Worm (Caenorhabditis elegans) whole organism, L4 larva: Measurements from ENCODE around the gene arrd-16.

Experiments
- F10B5.3 ChIP-seq: sonication (generic microtip); optimal IDR thresholded peaks from 2 replicates; lab custom pipeline; 2016; ENCODE audit warnings: mild to moderate bottlenecking, missing genetic modification characterization, missing compliant biosample characterization
- F37D6.2 ChIP-seq: sonication (generic microtip); optimal IDR thresholded peaks from 2 replicates; lab custom pipeline; 2016; ENCODE audit warnings: mild to moderate bottlenecking, missing genetic modification characterization, missing compliant biosample characterization
- F49E8.2 ChIP-seq: sonication (generic microtip); optimal IDR thresholded peaks from 2 replicates; lab custom pipeline; 2016; ENCODE audit warnings: missing compliant biosample characterization, mild to moderate bottlenecking, missing genetic modification characterization, borderline replicate concordance
- T20F7.1 ChIP-seq: fragments of 200-800 bp; sonication (Bioruptor generic); optimal IDR thresholded peaks from 2 replicates; lab custom pipeline; 2018; ENCODE audit warnings: mild to moderate bottlenecking, missing genetic modification characterization, missing compliant biosample characterization
- Y48G9A.11 ChIP-seq: fragments of 200-800 bp; sonication (Bioruptor generic); IDR thresholded peaks from 2 replicates; pipeline ENCODE4 v1.3.6; 2022; ENCODE audit warnings: missing genetic modification reagents, missing genetic modification characterization, missing compliant biosample characterization
- Y75B8A.6 ChIP-seq: fragments of 200-800 bp; sonication (Bioruptor generic); IDR thresholded peaks from 2 replicates; pipeline ENCODE4 v1.3.6; 2022; ENCODE audit warnings: missing genetic modification reagents, missing genetic modification characterization, missing compliant biosample characterization
- arid-1 ChIP-seq: fragments of 200-800 bp; sonication (Bioruptor generic); conservative IDR thresholded peaks from 2 replicates; pipeline ENCODE4 v1.3.6; 2022; ENCODE audit warnings: missing genetic modification reagents, missing genetic modification characterization, missing compliant biosample characterization
- ceh-20 ChIP-seq: fragments of 200-800 bp; sonication (Bioruptor generic); IDR thresholded peaks from 2 replicates; pipeline ENCODE4 v1.3.6; 2022; ENCODE audit warnings: missing genetic modification reagents, missing genetic modification characterization, missing compliant biosample characterization
- ceh-28 ChIP-seq: fragments of 150-350 bp; optimal IDR thresholded peaks from 2 replicates; lab custom pipeline; 2014; ENCODE audit warnings: missing biosample characterization, missing genetic modification reagents, missing genetic modification characterization
- ceh-32 ChIP-seq: sonication (generic microtip); optimal IDR thresholded peaks from 2 replicates; lab custom pipeline; 2016; ENCODE audit warnings: mild to moderate bottlenecking, missing genetic modification characterization, missing compliant biosample characterization; ENCODE audit not compliant: poor library complexity
- ces-1 ChIP-seq: fragments of 150-350 bp; sonication (generic microtip); optimal IDR thresholded peaks from 4 replicates; lab custom pipeline; 2014; ENCODE audit warnings: missing biosample characterization, missing genetic modification reagents, missing genetic modification characterization
- dmd-6 ChIP-seq: fragments of 200-800 bp; sonication (Bioruptor generic); IDR thresholded peaks from 2 replicates; pipeline ENCODE4 v1.3.6; 2022; ENCODE audit warnings: missing genetic modification reagents, missing genetic modification characterization, missing compliant biosample characterization
- dpl-1 ChIP-seq: fragments of 150-350 bp; optimal IDR thresholded peaks from 2 replicates; lab custom pipeline; 2014; ENCODE audit warnings: missing biosample characterization, missing genetic modification reagents, missing genetic modification characterization
- duxl-1 ChIP-seq: sonication (generic microtip); optimal IDR thresholded peaks from 2 replicates; lab custom pipeline; 2016; ENCODE audit warnings: mild to moderate bottlenecking, missing genetic modification characterization, moderate library complexity, missing compliant biosample characterization; ENCODE audit not compliant: poor library complexity
- dve-1 ChIP-seq: sonication (generic microtip); optimal IDR thresholded peaks from 2 replicates; lab custom pipeline; 2017; ENCODE audit warnings: antibody characterized with exemption, mild to moderate bottlenecking, missing genetic modification characterization, missing compliant biosample characterization; ENCODE audit not compliant: insufficient read depth
- egl-27 ChIP-seq: sonication (generic microtip); optimal IDR thresholded peaks from 3 replicates; lab custom pipeline; 2017; ENCODE audit warnings: missing biosample characterization, missing genetic modification reagents, missing genetic modification characterization
- egl-43 ChIP-seq: fragments of 200-800 bp; sonication (Bioruptor generic); IDR thresholded peaks from 2 replicates; pipeline ENCODE4 v1.3.6; 2022; ENCODE audit warnings: missing genetic modification reagents, missing genetic modification characterization, missing compliant biosample characterization
- fkh-10 ChIP-seq: fragments of 150-350 bp; optimal IDR thresholded peaks from 2 replicates; lab custom pipeline; 2014; ENCODE audit warnings: missing biosample characterization, missing genetic modification reagents, missing genetic modification characterization
- gei-8 ChIP-seq: fragments of 200-800 bp; sonication (Bioruptor generic); optimal IDR thresholded peaks from 2 replicates; lab custom pipeline; 2018; ENCODE audit warnings: mild to moderate bottlenecking, missing genetic modification characterization, missing compliant biosample characterization
- hlh-11 ChIP-seq: fragments of 200-800 bp; sonication (Bioruptor generic); optimal IDR thresholded peaks from 2 replicates; lab custom pipeline; 2018; ENCODE audit warnings: mild to moderate bottlenecking, missing genetic modification characterization, missing compliant biosample characterization
- hlh-30 ChIP-seq: sonication (generic microtip); optimal IDR thresholded peaks from 2 replicates; lab custom pipeline; 2017; ENCODE audit warnings: antibody characterized with exemption, mild to moderate bottlenecking, missing genetic modification characterization, missing compliant biosample characterization; ENCODE audit not compliant: insufficient read depth
- hmg-1.1 ChIP-seq: fragments of 200-800 bp; sonication (Bioruptor generic); IDR thresholded peaks from 2 replicates; pipeline ENCODE4 v1.3.6; 2022; ENCODE audit warnings: missing genetic modification reagents, missing genetic modification characterization, missing compliant biosample characterization
- jun-1 ChIP-seq: fragments of 150-350 bp; optimal IDR thresholded peaks from 2 replicates; lab custom pipeline; 2014; ENCODE audit warnings: missing biosample characterization, missing genetic modification reagents, missing genetic modification characterization
- lim-7 ChIP-seq: fragments of 200-800 bp; sonication (Bioruptor generic); IDR thresholded peaks from 2 replicates; pipeline ENCODE4 v1.3.6; 2022; ENCODE audit warnings: missing genetic modification characterization, missing compliant biosample characterization
- lin-1 ChIP-seq: fragments of 200-800 bp; sonication (Bioruptor generic); IDR thresholded peaks from 2 replicates; pipeline ENCODE4 v1.3.6; 2022; ENCODE audit warnings: missing genetic modification reagents, missing genetic modification characterization, missing compliant biosample characterization
- lin-29 ChIP-seq: fragments of 200-800 bp; sonication (Bioruptor generic); IDR thresholded peaks from 2 replicates; pipeline ENCODE4 v1.3.6; 2022; ENCODE audit warnings: missing genetic modification reagents, missing genetic modification characterization, missing compliant biosample characterization
- lin-38 ChIP-seq: fragments of 200-800 bp; sonication (Bioruptor generic); IDR thresholded peaks from 2 replicates; pipeline ENCODE4 v1.3.6; 2022; ENCODE audit warnings: missing genetic modification reagents, missing genetic modification characterization, missing compliant biosample characterization
- madf-5 ChIP-seq, 2 experiments: fragments of 200-800 bp; sonication (Bioruptor generic); IDR thresholded peaks; 2 replicates each; pipeline ENCODE4 v1.3.6; 2022; ENCODE audit warnings: missing compliant biosample characterization in 2 of 2, missing genetic modification characterization in 2 of 2
- mdl-1 ChIP-seq, 2 experiments: fragments of 150-350 bp in 1 of 2; sonication (generic microtip) in 1 of 2; optimal IDR thresholded peaks; 2 replicates each; lab custom pipeline; 2014 to 2017; ENCODE audit warnings: missing biosample characterization in 2 of 2, missing genetic modification characterization in 2 of 2
- mep-1 ChIP-seq: fragments of 150-350 bp; sonication (generic microtip); optimal IDR thresholded peaks from 3 replicates; lab custom pipeline; 2014; ENCODE audit warnings: missing biosample characterization, missing genetic modification characterization
- mes-2 ChIP-seq: sonication (generic microtip); optimal IDR thresholded peaks from 2 replicates; lab custom pipeline; 2016; ENCODE audit warnings: missing genotype, mild to moderate bottlenecking, missing genetic modification characterization, missing compliant biosample characterization; ENCODE audit not compliant: poor library complexity, severe bottlenecking
- nhr-111 ChIP-seq: fragments of 200-800 bp; sonication (Bioruptor generic); optimal IDR thresholded peaks from 2 replicates; lab custom pipeline; 2018; ENCODE audit warnings: mild to moderate bottlenecking, missing genetic modification characterization, missing compliant biosample characterization
- nhr-237 ChIP-seq: sonication (generic microtip); optimal IDR thresholded peaks from 2 replicates; lab custom pipeline; 2017; ENCODE audit warnings: missing biosample characterization, missing genetic modification characterization
- nhr-41 ChIP-seq: fragments of 200-800 bp; sonication (Bioruptor generic); IDR thresholded peaks from 2 replicates; pipeline ENCODE4 v1.3.6; 2022; ENCODE audit warnings: missing genetic modification reagents, missing genetic modification characterization, missing compliant biosample characterization
- nhr-6 ChIP-seq: fragments of 150-350 bp; optimal IDR thresholded peaks from 2 replicates; lab custom pipeline; 2014; ENCODE audit warnings: missing biosample characterization, missing genetic modification characterization
- pha-4 ChIP-seq, 2 experiments: fragments of 150-350 bp in 1 of 2; fragments of 200-800 bp in 1 of 2; sonication (Bioruptor generic) in 1 of 2; IDR thresholded peaks in 1 of 2; optimal IDR thresholded peaks in 1 of 2; 2 replicates each; pipeline versions ENCODE4 v1.3.6 to Lab custom; 2014 to 2022; ENCODE audit warnings: missing genetic modification characterization in 2 of 2, missing genetic modification reagents in 2 of 2, missing biosample characterization in 1 of 2, missing compliant biosample characterization in 1 of 2
- php-3 ChIP-seq: fragments of 200-800 bp; sonication (Bioruptor generic); IDR thresholded peaks from 2 replicates; pipeline ENCODE4 v1.3.6; 2022; ENCODE audit warnings: missing genetic modification reagents, missing genetic modification characterization, missing compliant biosample characterization
- pqm-1 ChIP-seq: sonication (generic microtip); optimal IDR thresholded peaks from 2 replicates; lab custom pipeline; 2017; ENCODE audit warnings: missing biosample characterization, missing genetic modification characterization
- rbr-2 ChIP-seq: sonication (generic microtip); optimal IDR thresholded peaks from 2 replicates; lab custom pipeline; 2016; ENCODE audit warnings: missing genotype, missing genetic modification characterization, missing compliant biosample characterization
- saeg-2 ChIP-seq: fragments of 200-800 bp; sonication (Bioruptor generic); IDR thresholded peaks from 2 replicates; pipeline ENCODE4 v1.3.6; 2022; ENCODE audit warnings: missing genetic modification reagents, missing genetic modification characterization, missing compliant biosample characterization
- sdz-12 ChIP-seq: fragments of 200-800 bp; sonication (Bioruptor generic); optimal IDR thresholded peaks from 2 replicates; lab custom pipeline; 2018; ENCODE audit warnings: mild to moderate bottlenecking, missing genetic modification characterization, missing compliant biosample characterization
- set-16 ChIP-seq: fragments of 200-800 bp; sonication (Bioruptor generic); IDR thresholded peaks from 2 replicates; pipeline ENCODE4 v1.3.6; 2022; ENCODE audit warnings: missing genetic modification reagents, missing genetic modification characterization, missing compliant biosample characterization
- skn-1 ChIP-seq: fragments of 150-350 bp; optimal IDR thresholded peaks from 2 replicates; lab custom pipeline; 2014; ENCODE audit warnings: missing biosample characterization, missing genetic modification characterization
- snpc-4 ChIP-seq: fragments of 150-350 bp; optimal IDR thresholded peaks from 2 replicates; lab custom pipeline; 2014; ENCODE audit warnings: missing biosample characterization, missing genetic modification characterization
- tra-1 ChIP-seq: fragments of 200-800 bp; sonication (Bioruptor generic); IDR thresholded peaks from 2 replicates; pipeline ENCODE4 v1.3.6; 2022; ENCODE audit warnings: missing genetic modification reagents, missing genetic modification characterization, missing compliant biosample characterization
- unc-62 ChIP-seq, 3 experiments: fragments of 150-350 bp in 1 of 3; sonication (generic microtip); optimal IDR thresholded peaks in 2 of 3; peaks in 1 of 3; 1 replicate in 1 of 3; 2 replicates in 2 of 3; lab custom pipeline; 2014 to 2017; ENCODE audit warnings: missing biosample characterization in 3 of 3, missing genetic modification characterization in 3 of 3, missing genetic modification reagents in 3 of 3, missing genotype in 1 of 3
- zip-11 ChIP-seq: fragments of 200-800 bp; sonication (Bioruptor generic); IDR thresholded peaks from 2 replicates; pipeline ENCODE4 v1.3.6; 2022; ENCODE audit warnings: missing genetic modification characterization, missing compliant biosample characterization
- zip-2 ChIP-seq: fragments of 150-350 bp; optimal IDR thresholded peaks from 2 replicates; lab custom pipeline; 2014; ENCODE audit warnings: missing biosample characterization, missing genetic modification characterization
- ztf-11 ChIP-seq: fragments of 150-350 bp; optimal IDR thresholded peaks from 2 replicates; lab custom pipeline; 2014; ENCODE audit warnings: missing biosample characterization, missing genetic modification characterization
- ztf-7 ChIP-seq: fragments of 150-350 bp; optimal IDR thresholded peaks from 2 replicates; lab custom pipeline; 2014; ENCODE audit warnings: missing biosample characterization, missing genetic modification characterization

arrd-16 gene

DNA sequence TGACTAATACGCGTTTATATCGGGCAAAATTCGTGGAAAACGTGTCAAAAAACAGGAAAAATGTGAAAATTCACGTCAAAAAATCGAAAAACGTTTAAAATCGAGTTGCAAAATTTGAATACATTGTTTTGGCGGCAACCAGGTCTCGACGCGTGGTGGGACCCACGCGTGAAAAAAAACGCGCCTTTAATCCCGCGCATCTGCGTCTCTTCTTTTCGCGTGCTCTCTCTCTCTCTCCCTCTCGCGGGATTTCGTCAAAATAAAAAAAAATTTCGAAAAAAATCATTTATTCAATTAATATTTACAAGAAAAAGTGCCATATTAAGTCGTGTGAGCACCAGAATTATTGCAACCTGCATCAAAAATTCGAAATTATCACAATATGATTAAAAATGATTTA, 31.2 kb upstream of the arrd-16 start, which contains the start of gene ani-1 (continued):
- TF ChIP-seq ztf-7 (tag; lab: Kevin White, UChicago) (no peak), php-3 (GFP tag; lab: Robert Waterston, UW) (no peak), hmg-1.1 (GFP tag; lab: Robert Waterston, UW) (peak; percentile 40; the same call in 1 of the 2 replicates), gei-8 (no peak), Y75B8A.6 (GFP tag; lab: Robert Waterston, UW) (no peak), ceh-32 (tag; lab: Kevin White, UChicago) (no peak), lin-38 (GFP tag; lab: Robert Waterston, UW) (peak; percentile 77), nhr-111 (GFP tag; lab: Kevin White, UChicago) (no peak), dve-1 (tag; lab: Kevin White, UChicago) (peak; percentile 24), mdl-1 (tag; optimal IDR thresholded peaks at IDR 0.05; lab: Kevin White, UChicago) (no peak), pqm-1 (tag; lab: Kevin White, UChicago) (no peak), jun-1 (tag; lab: Kevin White, UChicago) (no peak), Y48G9A.11 (no peak), F37D6.2 (tag; lab: Kevin White, UChicago) (no peak), rbr-2 (tag; lab: Kevin White, UChicago) (peak; percentile 36), unc-62 (GFP tag; optimal IDR thresholded peaks at IDR 0.05 in 1 of 2; lab: Kevin White, UChicago) (no peak), unc-62 (tag; optimal IDR thresholded peaks at IDR 0.05; lab: Kevin White, UChicago) (no peak), mes-2 (peak; percentile 69), tra-1 (no peak), duxl-1 (tag; lab: Kevin White, UChicago) (peak; percentile 5), F49E8.2 (tag; lab: Kevin White, UChicago) (peak; percentile 31), skn-1 (tag; lab: Kevin White, UChicago) (no peak), snpc-4 (tag; lab: Kevin White, UChicago) (no peak), mep-1 (peak; percentile 69), sdz-12 (GFP tag; lab: Kevin White, UChicago) (no peak), ces-1 (GFP tag; lab: Kevin White, UChicago) (no peak), ceh-20 (GFP tag; lab: Robert Waterston, UW) (no peak), madf-5 (GFP tag; IDR thresholded peaks at IDR 0.05; lab: Robert Waterston, UW) (no peak), ztf-11 (tag; lab: Kevin White, UChicago) (no peak), fkh-10 (GFP tag; lab: Kevin White, UChicago) (no peak), ceh-28 (tag; lab: Kevin White, UChicago) (no peak), hlh-11 (tag; lab: Kevin White, UChicago) (no peak), hlh-30 (peak; percentile 54), zip-11 (no peak), nhr-6 (peak; percentile 63), lim-7 (GFP tag; lab: Robert Waterston, UW) (no peak), nhr-237 (tag; lab: Kevin White, UChicago) (no peak), lin-1 (GFP tag; lab: Robert Waterston, UW) (no peak), dpl-1 (GFP tag; lab: Kevin White, UChicago) (peak; percentile 87), pha-4 (GFP tag; IDR thresholded peaks at IDR 0.05; lab: Robert Waterston, UW) (0 out of 2 replicates have a peak, but pooled peaks have one; percentile 49), pha-4 (tag; optimal IDR thresholded peaks at IDR 0.05; lab: Kevin White, UChicago) (no peak), T20F7.1 (GFP tag; lab: Kevin White, UChicago) (no peak), arid-1 (GFP tag; lab: Robert Waterston, UW) (peak; percentile 42; the same call in 1 of the 2 replicates), saeg-2 (GFP tag; lab: Robert Waterston, UW) (no peak), set-16 (GFP tag; lab: Robert Waterston, UW) (no peak), zip-2 (tag; lab: Kevin White, UChicago) (no peak), egl-43 (GFP tag; lab: Robert Waterston, UW) (no peak), nhr-41 (no peak), F10B5.3 (tag; lab: Kevin White, UChicago) (no peak), lin-29 (GFP tag; lab: Robert Waterston, UW) (no peak), egl-27 (no peak), dmd-6 (GFP tag; lab: Robert Waterston, UW) (no peak)
